Worm (Caenorhabditis elegans) whole organism, L2 larva: ENCODE results near the gene srj-40.

Source experiments
- ZK546.5 ChIP-seq: sonication (generic microtip); optimal IDR thresholded peaks from 2 replicates; lab custom pipeline; 2017; ENCODE audit warnings: missing biosample characterization, missing genetic modification characterization
- aly-2 ChIP-seq: fragments of 150-350 bp; optimal IDR thresholded peaks from 2 replicates; lab custom pipeline; 2014; ENCODE audit warnings: missing biosample characterization, missing genetic modification characterization
- ama-1 ChIP-seq: fragments of 150-350 bp; optimal IDR thresholded peaks from 2 replicates; lab custom pipeline; 2018; ENCODE audit warnings: inconsistent platforms
- elt-3 ChIP-seq: sonication (generic microtip); optimal IDR thresholded peaks from 2 replicates; lab custom pipeline; 2017; ENCODE audit warnings: missing biosample characterization, missing genetic modification characterization
- fos-1 ChIP-seq: fragments of 150-350 bp; optimal IDR thresholded peaks from 2 replicates; lab custom pipeline; 2014; ENCODE audit warnings: missing biosample characterization, missing genetic modification characterization
- gmeb-1 ChIP-seq: fragments of 150-350 bp; optimal IDR thresholded peaks from 2 replicates; lab custom pipeline; 2014; ENCODE audit warnings: missing biosample characterization, missing genetic modification characterization
- lin-13 ChIP-seq: fragments of 150-350 bp; optimal IDR thresholded peaks from 2 replicates; lab custom pipeline; 2014; ENCODE audit warnings: missing biosample characterization, missing genetic modification reagents, missing genetic modification characterization
- lsy-2 ChIP-seq, 2 experiments: fragments of 150-350 bp in 1 of 2; sonication (generic microtip) in 1 of 2; optimal IDR thresholded peaks; 2 replicates each; lab custom pipeline; 2014 to 2017; ENCODE audit warnings: missing biosample characterization in 2 of 2, missing genetic modification characterization in 2 of 2
- nhr-11 ChIP-seq: fragments of 150-350 bp; optimal IDR thresholded peaks from 2 replicates; lab custom pipeline; 2014; ENCODE audit warnings: missing biosample characterization, missing genetic modification characterization
- nhr-25 ChIP-seq: fragments of 150-350 bp; sonication (generic microtip); optimal IDR thresholded peaks from 3 replicates; lab custom pipeline; 2014; ENCODE audit warnings: missing biosample characterization, missing genetic modification characterization
- snpc-4 ChIP-seq: fragments of 150-350 bp; optimal IDR thresholded peaks from 2 replicates; lab custom pipeline; 2014; ENCODE audit warnings: missing biosample characterization, missing genetic modification characterization
- unc-55 ChIP-seq: fragments of 150-350 bp; sonication (generic microtip); optimal IDR thresholded peaks from 3 replicates; lab custom pipeline; 2014; ENCODE audit warnings: missing biosample characterization, missing genetic modification reagents, missing genetic modification characterization
- ztf-4 ChIP-seq: fragments of 150-350 bp; optimal IDR thresholded peaks from 2 replicates; lab custom pipeline; 2014; ENCODE audit warnings: missing biosample characterization, missing genetic modification characterization

DNA sequence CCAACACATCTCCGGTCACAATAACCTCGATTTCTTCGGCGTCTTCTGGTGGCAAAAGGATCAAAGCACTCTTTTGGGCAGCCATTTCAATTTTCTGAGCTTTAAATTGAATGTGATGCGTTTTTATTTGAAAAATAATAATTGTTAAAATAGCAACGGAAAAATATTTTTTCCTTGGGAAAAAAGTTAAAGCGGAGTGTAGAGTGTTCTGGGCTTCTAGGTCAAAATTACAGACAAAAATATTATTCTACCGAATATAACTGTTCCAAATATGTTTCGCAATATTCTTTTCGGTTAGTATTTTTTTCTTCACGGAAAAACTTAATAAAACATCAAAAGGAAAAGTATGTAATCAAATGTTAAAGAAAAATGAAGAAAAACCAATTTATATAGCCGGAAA is 46.6 kb upstream of the srj-40 start, which contains the start of gene djr-1.2:
- TF ChIP-seq snpc-4 (tag; lab: Kevin White, UChicago) (no peak), nhr-25 (tag; lab: Kevin White, UChicago) (no peak), lsy-2 (tag; optimal IDR thresholded peaks at IDR 0.05; lab: Kevin White, UChicago) (no peak), ZK546.5 (tag; lab: Kevin White, UChicago) (no peak), aly-2 (tag; lab: Kevin White, UChicago) (no peak), elt-3 (tag; lab: Kevin White, UChicago) (no peak), ama-1 (lab: Kevin White, UChicago) (no peak), gmeb-1 (tag; lab: Kevin White, UChicago) (no peak), nhr-11 (tag; lab: Kevin White, UChicago) (no peak), ztf-4 (tag; lab: Kevin White, UChicago) (no peak), fos-1 (no peak), lin-13 (no peak), unc-55 (GFP tag; lab: Kevin White, UChicago) (no peak)
